Worm (Caenorhabditis elegans) whole organism, late embryonic: ENCODE data around the gene gldi-6.

Experiments used
- F13H6.1 ChIP-seq: sonication (generic microtip); optimal IDR thresholded peaks from 2 replicates; lab custom pipeline; 2016; ENCODE audit warnings: missing genetic modification characterization, missing compliant biosample characterization
- ceh-19 ChIP-seq: fragments of 200-800 bp; sonication (Bioruptor generic); optimal IDR thresholded peaks from 2 replicates; lab custom pipeline; 2018; ENCODE audit warnings: mild to moderate bottlenecking, missing genetic modification characterization, missing compliant biosample characterization
- ceh-9 ChIP-seq: sonication (generic microtip); optimal IDR thresholded peaks from 2 replicates; lab custom pipeline; 2016; ENCODE audit warnings: mild to moderate bottlenecking, missing genetic modification characterization, inconsistent platforms, missing compliant biosample characterization
- dmd-4 ChIP-seq: sonication (generic microtip); optimal IDR thresholded peaks from 2 replicates; lab custom pipeline; 2016; ENCODE audit warnings: borderline replicate concordance, missing genetic modification characterization, missing compliant biosample characterization
- fkh-6 ChIP-seq: sonication (generic microtip); optimal IDR thresholded peaks from 2 replicates; lab custom pipeline; 2016; ENCODE audit warnings: missing genetic modification characterization, missing compliant biosample characterization
- mec-3 ChIP-seq: sonication (generic microtip); optimal IDR thresholded peaks from 2 replicates; lab custom pipeline; 2016; ENCODE audit warnings: borderline replicate concordance, missing genetic modification characterization, missing compliant biosample characterization
- nhr-11 ChIP-seq: fragments of 150-350 bp; optimal IDR thresholded peaks from 2 replicates; lab custom pipeline; 2014; ENCODE audit warnings: missing biosample characterization, missing genetic modification characterization
- pha-4 ChIP-seq: fragments of 150-350 bp; optimal IDR thresholded peaks from 2 replicates; lab custom pipeline; 2018; ENCODE audit warnings: missing biosample characterization, missing genetic modification reagents, missing genetic modification characterization
- pqm-1 ChIP-seq: sonication (generic microtip); optimal IDR thresholded peaks from 2 replicates; lab custom pipeline; 2016; ENCODE audit warnings: missing genetic modification characterization, missing compliant biosample characterization
- sox-2 ChIP-seq: fragments of 200-800 bp; sonication (Bioruptor generic); IDR thresholded peaks from 2 replicates; pipeline ENCODE4 v1.3.6; 2022; ENCODE audit warnings: missing genetic modification reagents, missing genetic modification characterization, missing compliant biosample characterization
- tbx-2 ChIP-seq: sonication (generic microtip); optimal IDR thresholded peaks from 2 replicates; lab custom pipeline; 2016; ENCODE audit warnings: missing genetic modification characterization, missing compliant biosample characterization
- unc-86 ChIP-seq: sonication (generic microtip); optimal IDR thresholded peaks from 2 replicates; lab custom pipeline; 2016; ENCODE audit warnings: missing genetic modification characterization, missing compliant biosample characterization

- no peak for TF ChIP-seq unc-86 (tag; lab: Kevin White, UChicago)
- no peak for TF ChIP-seq pha-4 (tag; lab: Kevin White, UChicago)
- no peak for TF ChIP-seq ceh-9
- no peak for TF ChIP-seq sox-2 (GFP tag; lab: Robert Waterston, UW)
- no peak for TF ChIP-seq ceh-19
- TF ChIP-seq dmd-4 (tag; lab: Kevin White, UChicago) = no peak
- TF ChIP-seq F13H6.1 (tag; lab: Kevin White, UChicago) = no peak
- no peak for TF ChIP-seq nhr-11 (tag; lab: Kevin White, UChicago)
- no peak for TF ChIP-seq pqm-1
- TF ChIP-seq tbx-2 (tag; lab: Kevin White, UChicago) = no peak
- TF ChIP-seq mec-3 = no peak
- TF ChIP-seq fkh-6 (tag; lab: Kevin White, UChicago) = no peak
These were observed 11.5 kb downstream of the gldi-6 start, which contains the start of the genes C16C8.26 and C16C8.19 for ce11 chrII:3458209-3458608.
